Fruit fly (Drosophila melanogaster) whole organism, embryonic: ENCODE data around the gene CG11608.

Experiments used
- Ada2b ChIP-seq: fragments of 200-800 bp; sonication (Bioruptor generic); IDR thresholded peaks from 2 replicates; pipeline ENCODE4 v1.3.6; 2022; ENCODE audit warnings: missing biosample characterization, missing genetic modification characterization
- Antp ChIP-seq: fragments of 200-800 bp; sonication (Bioruptor generic); optimal IDR thresholded peaks from 3 replicates; lab custom pipeline; 2016; ENCODE audit warnings: missing biosample characterization, missing genetic modification characterization
- Atf-2 ChIP-seq: fragments of 200-800 bp; sonication (Bioruptor generic); optimal IDR thresholded peaks from 2 replicates; lab custom pipeline; 2016; ENCODE audit warnings: missing biosample characterization, missing genetic modification characterization
- Atf3 ChIP-seq: fragments of 200-800 bp; sonication (Bioruptor generic); optimal IDR thresholded peaks from 3 replicates; lab custom pipeline; 2016; ENCODE audit warnings: missing biosample characterization, missing genetic modification characterization
- B-H2 ChIP-seq: fragments of 200-800 bp; sonication (Bioruptor generic); optimal IDR thresholded peaks from 2 replicates; lab custom pipeline; 2018; ENCODE audit warnings: missing biosample characterization, mild to moderate bottlenecking, missing genetic modification characterization
- CG11085 ChIP-seq: fragments of 200-800 bp; sonication (Bioruptor generic); IDR thresholded peaks from 2 replicates; pipeline ENCODE4 v1.3.6; 2022; ENCODE audit warnings: missing biosample characterization, missing genetic modification characterization
- CG11398 ChIP-seq: fragments of 200-800 bp; sonication (Bioruptor generic); optimal IDR thresholded peaks from 2 replicates; lab custom pipeline; 2016; ENCODE audit warnings: missing biosample characterization, missing genetic modification characterization
- CG12104 ChIP-seq: fragments of 200-800 bp; sonication (Bioruptor generic); optimal IDR thresholded peaks from 3 replicates; lab custom pipeline; 2016; ENCODE audit warnings: missing biosample characterization, missing genetic modification characterization
- CG12299 ChIP-seq: fragments of 200-800 bp; sonication (Bioruptor generic); optimal IDR thresholded peaks from 2 replicates; lab custom pipeline; 2018; ENCODE audit warnings: missing biosample characterization, mild to moderate bottlenecking, missing genetic modification characterization
- CG14050 ChIP-seq: fragments of 200-800 bp; sonication (Bioruptor generic); IDR thresholded peaks from 3 replicates; pipeline ENCODE4 v1.3.6; 2022; ENCODE audit warnings: missing biosample characterization, missing genetic modification characterization
- CG1603 ChIP-seq: fragments of 200-800 bp; sonication (Bioruptor generic); optimal IDR thresholded peaks from 2 replicates; lab custom pipeline; 2019; ENCODE audit warnings: missing biosample characterization, mild to moderate bottlenecking, missing genetic modification characterization, moderate library complexity
- CG17568 ChIP-seq: fragments of 200-800 bp; sonication (Bioruptor generic); optimal IDR thresholded peaks from 2 replicates; lab custom pipeline; 2018; ENCODE audit warnings: missing biosample characterization, mild to moderate bottlenecking, missing genetic modification characterization, moderate library complexity
- CG17802 ChIP-seq: fragments of 200-800 bp; sonication (Bioruptor generic); optimal IDR thresholded peaks from 2 replicates; lab custom pipeline; 2018; ENCODE audit warnings: missing biosample characterization, mild to moderate bottlenecking, missing genetic modification characterization, moderate library complexity
- CG2712 ChIP-seq: fragments of 200-800 bp; optimal IDR thresholded peaks from 3 replicates; lab custom pipeline; 2019; ENCODE audit warnings: missing biosample characterization, mild to moderate bottlenecking, missing genetic modification characterization, moderate library complexity
- CG4282 ChIP-seq: fragments of 200-800 bp; sonication (Bioruptor generic); optimal IDR thresholded peaks from 2 replicates; lab custom pipeline; 2016; ENCODE audit warnings: missing biosample characterization, missing genetic modification characterization
- CG4328 ChIP-seq: fragments of 200-800 bp; sonication (Bioruptor generic); optimal IDR thresholded peaks from 3 replicates; lab custom pipeline; 2017; ENCODE audit warnings: missing biosample characterization, missing genetic modification reagents, missing genetic modification characterization
- CG4854 ChIP-seq: fragments of 200-800 bp; sonication (Bioruptor generic); optimal IDR thresholded peaks from 2 replicates; lab custom pipeline; 2016; ENCODE audit warnings: missing biosample characterization, missing genetic modification characterization, inconsistent platforms
- CG5180 ChIP-seq: fragments of 200-800 bp; sonication (Bioruptor generic); optimal IDR thresholded peaks from 3 replicates; lab custom pipeline; 2017; ENCODE audit warnings: missing biosample characterization, missing genetic modification characterization, mild to moderate bottlenecking, moderate library complexity, missing genetic modification reagents
- CG7357 ChIP-seq: fragments of 200-800 bp; sonication (Bioruptor generic); IDR thresholded peaks from 3 replicates; pipeline ENCODE4 v1.3.6; 2022; ENCODE audit warnings: missing biosample characterization, missing genetic modification characterization
- CG8290 ChIP-seq, 3 experiments: fragments of 200-800 bp; sonication (Bioruptor generic); optimal IDR thresholded peaks; 2 replicates each; lab custom pipeline; 2016 to 2019; ENCODE audit warnings: missing biosample characterization in 3 of 3, missing genetic modification characterization in 3 of 3, mild to moderate bottlenecking in 2 of 3, moderate library complexity in 1 of 3
- CTCF ChIP-seq: fragments of 200-800 bp; sonication (Bioruptor generic); optimal IDR thresholded peaks from 2 replicates; lab custom pipeline; 2017; ENCODE audit warnings: missing biosample characterization, mild to moderate bottlenecking, missing genetic modification characterization, moderate library complexity
- Dref ChIP-seq: fragments of 200-800 bp; sonication (Bioruptor generic); IDR thresholded peaks from 2 replicates; pipeline ENCODE4 v1.3.6; 2022; ENCODE audit warnings: missing biosample characterization, missing genetic modification characterization
- E2f2 ChIP-seq: fragments of 200-800 bp; sonication (Bioruptor generic); IDR thresholded peaks from 2 replicates; pipeline ENCODE4 v1.3.6; 2022; ENCODE audit warnings: missing biosample characterization, missing genetic modification characterization
- GATAe ChIP-seq: fragments of 200-800 bp; sonication (Bioruptor generic); conservative IDR thresholded peaks from 2 replicates; pipeline ENCODE4 v1.3.6; 2022; ENCODE audit warnings: missing biosample characterization, missing genetic modification characterization
- HLH3B ChIP-seq: fragments of 200-800 bp; sonication (Bioruptor generic); IDR thresholded peaks from 2 replicates; pipeline ENCODE4 v1.3.6; 2022; ENCODE audit warnings: missing biosample characterization, missing genetic modification characterization
- HmgD ChIP-seq: fragments of 200-800 bp; sonication (Bioruptor generic); optimal IDR thresholded peaks from 3 replicates; lab custom pipeline; 2016; ENCODE audit warnings: missing biosample characterization, missing genetic modification characterization
- Hmr ChIP-seq: fragments of 200-800 bp; sonication (Bioruptor generic); optimal IDR thresholded peaks from 3 replicates; lab custom pipeline; 2017; ENCODE audit warnings: mild to moderate bottlenecking, missing biosample characterization, missing genetic modification reagents, missing genetic modification characterization
- Lim3 ChIP-seq: fragments of 200-800 bp; sonication (Bioruptor generic); IDR thresholded peaks from 2 replicates; pipeline ENCODE4 v1.3.6; 2022; ENCODE audit warnings: missing biosample characterization, missing genetic modification characterization
- MTF-1 ChIP-seq: fragments of 200-800 bp; sonication (Bioruptor generic); optimal IDR thresholded peaks from 2 replicates; lab custom pipeline; 2018; ENCODE audit warnings: missing biosample characterization, mild to moderate bottlenecking, missing genetic modification characterization, borderline replicate concordance
- Mes4 ChIP-seq: fragments of 200-800 bp; sonication (Bioruptor generic); optimal IDR thresholded peaks from 2 replicates; lab custom pipeline; 2016; ENCODE audit warnings: missing biosample characterization, missing genetic modification characterization
- NFAT ChIP-seq: fragments of 200-800 bp; sonication (Bioruptor generic); IDR thresholded peaks from 2 replicates; pipeline ENCODE4 v1.3.6; 2022; ENCODE audit warnings: missing biosample characterization, missing genetic modification characterization
- Nf-YC ChIP-seq: fragments of 200-800 bp; optimal IDR thresholded peaks from 3 replicates; lab custom pipeline; 2019; ENCODE audit warnings: missing biosample characterization, mild to moderate bottlenecking, missing genetic modification characterization, moderate library complexity
- Optix ChIP-seq: fragments of 200-800 bp; sonication (Bioruptor generic); IDR thresholded peaks from 3 replicates; pipeline ENCODE4 v1.3.6; 2022; ENCODE audit warnings: missing biosample characterization, missing genetic modification characterization
- Pdp1 ChIP-seq, 2 experiments: fragments of 200-800 bp; sonication (Bioruptor generic); optimal IDR thresholded peaks; 3 replicates each; lab custom pipeline; 2016; ENCODE audit warnings: missing biosample characterization in 2 of 2, missing genetic modification characterization in 2 of 2, mild to moderate bottlenecking in 1 of 2, moderate library complexity in 1 of 2
- Poxn ChIP-seq: fragments of 200-800 bp; sonication (Bioruptor generic); IDR thresholded peaks from 2 replicates; pipeline ENCODE4 v1.3.6; 2022; ENCODE audit warnings: missing biosample characterization, missing genetic modification characterization
- al ChIP-seq: fragments of 200-800 bp; sonication (Bioruptor generic); IDR thresholded peaks from 2 replicates; pipeline ENCODE4 v1.3.6; 2022; ENCODE audit warnings: missing biosample characterization, missing genetic modification characterization
- amos ChIP-seq: fragments of 200-800 bp; sonication (Bioruptor generic); IDR thresholded peaks from 2 replicates; pipeline ENCODE4 v1.3.6; 2022; ENCODE audit warnings: missing biosample characterization, missing genetic modification characterization; ENCODE audit not compliant: partially characterized antibody
- gfzf ChIP-seq: fragments of 200-800 bp; sonication (Bioruptor generic); optimal IDR thresholded peaks from 2 replicates; lab custom pipeline; 2016; ENCODE audit warnings: missing biosample characterization, mild to moderate bottlenecking, missing genetic modification characterization, moderate library complexity
- hbn ChIP-seq: fragments of 200-800 bp; sonication (Bioruptor generic); IDR thresholded peaks from 2 replicates; pipeline ENCODE4 v1.3.6; 2022; ENCODE audit warnings: missing biosample characterization, missing genetic modification characterization; ENCODE audit not compliant: partially characterized antibody
- insv ChIP-seq, 2 experiments: fragments of 200-800 bp; sonication (Bioruptor generic); optimal IDR thresholded peaks; 3 replicates each; lab custom pipeline; 2016 to 2018; ENCODE audit warnings: missing biosample characterization in 2 of 2, missing genetic modification characterization in 2 of 2
- inv ChIP-seq: fragments of 200-800 bp; sonication (Bioruptor generic); IDR thresholded peaks from 2 replicates; pipeline ENCODE4 v1.3.6; 2022; ENCODE audit warnings: missing biosample characterization, missing genetic modification characterization; ENCODE audit not compliant: partially characterized antibody
- lilli ChIP-seq: fragments of 200-800 bp; sonication (Bioruptor generic); optimal IDR thresholded peaks from 3 replicates; lab custom pipeline; 2016; ENCODE audit warnings: missing biosample characterization, missing genetic modification characterization
- p53 ChIP-seq: fragments of 200-800 bp; sonication (Bioruptor generic); optimal IDR thresholded peaks from 2 replicates; lab custom pipeline; 2016; ENCODE audit warnings: missing biosample characterization, missing genetic modification characterization
- prd ChIP-seq, 3 experiments: fragments of >200 bp in 2 of 3; fragments of 200-800 bp in 1 of 3; sonication (Bioruptor generic) in 1 of 3; optimal IDR thresholded peaks in 2 of 3; IDR thresholded peaks in 1 of 3; 2 replicates in 2 of 3; 3 replicates in 1 of 3; pipeline versions ENCODE4 v1.3.6 to Lab custom; 2017 to 2022; ENCODE audit warnings: missing biosample characterization in 1 of 3, missing genetic modification characterization in 1 of 3
- pzg ChIP-seq: fragments of 200-800 bp; sonication (Bioruptor generic); optimal IDR thresholded peaks from 3 replicates; lab custom pipeline; 2018; ENCODE audit warnings: missing biosample characterization, mild to moderate bottlenecking, missing genetic modification characterization, moderate library complexity
- schlank ChIP-seq: fragments of 200-800 bp; sonication (Bioruptor generic); optimal IDR thresholded peaks from 2 replicates; lab custom pipeline; 2018; ENCODE audit warnings: missing biosample characterization, mild to moderate bottlenecking, missing genetic modification characterization
- slp2 ChIP-seq: fragments of 200-800 bp; sonication (Bioruptor generic); optimal IDR thresholded peaks from 2 replicates; lab custom pipeline; 2016; ENCODE audit warnings: missing biosample characterization, missing genetic modification characterization
- sqz ChIP-seq: fragments of 200-800 bp; sonication (Bioruptor generic); optimal IDR thresholded peaks from 3 replicates; lab custom pipeline; 2018; ENCODE audit warnings: missing biosample characterization, mild to moderate bottlenecking, missing genetic modification characterization
- tap ChIP-seq: fragments of 200-800 bp; optimal IDR thresholded peaks from 3 replicates; lab custom pipeline; 2019; ENCODE audit warnings: missing biosample characterization, mild to moderate bottlenecking, missing genetic modification characterization, moderate library complexity
- tgo ChIP-seq: fragments of 200-800 bp; sonication (Bioruptor generic); IDR thresholded peaks from 3 replicates; pipeline ENCODE4 v1.3.6; 2022; ENCODE audit warnings: missing biosample characterization, missing genetic modification characterization
- unpg ChIP-seq: fragments of 200-800 bp; sonication (Bioruptor generic); optimal IDR thresholded peaks from 3 replicates; lab custom pipeline; 2018; ENCODE audit warnings: missing biosample characterization, mild to moderate bottlenecking, missing genetic modification characterization, moderate library complexity

CG11608 gene

DNA sequence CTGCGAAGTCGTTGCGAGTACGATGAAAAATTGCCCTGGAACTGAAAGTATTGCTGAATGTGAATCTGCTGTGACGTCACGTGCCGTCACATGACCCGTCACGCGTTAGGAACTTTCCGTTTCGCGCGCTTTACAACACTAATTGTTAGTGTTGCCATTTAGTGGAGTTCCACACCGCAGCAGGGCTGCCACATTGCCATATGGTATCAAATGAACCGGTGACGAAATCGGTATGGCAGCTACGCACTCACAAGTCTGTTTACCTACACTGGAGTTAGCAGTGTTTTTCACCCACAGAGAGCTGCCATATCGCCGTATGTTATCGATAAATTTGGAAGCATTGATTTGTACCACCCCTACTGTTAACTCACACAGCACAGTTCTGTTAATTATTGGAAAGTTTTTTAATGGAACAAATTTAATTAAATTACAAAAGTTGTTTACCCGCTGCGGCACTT, 10.6 kb upstream of the CG11608 start, which contains the start of the genes Vha55 and Snx3 (continued):
- TF ChIP-seq HmgD (GFP tag; lab: Kevin White, UChicago): peak; percentile 96
- peak; percentile 27 for TF ChIP-seq slp2 (GFP tag; lab: Kevin White, UChicago)
- TF ChIP-seq E2f2 (GFP tag; lab: Robert Waterston, UW): no peak
- peak; percentile 65 for TF ChIP-seq CTCF (GFP tag; lab: Kevin White, UChicago)
- no peak for TF ChIP-seq hbn (GFP tag; lab: Robert Waterston, UW)
- peak; percentile 87 for TF ChIP-seq p53 (GFP tag; lab: Kevin White, UChicago)
- peak; percentile 54 for TF ChIP-seq CG12299 (tag; lab: Kevin White, UChicago)
- TF ChIP-seq NFAT (GFP tag; lab: Robert Waterston, UW): no peak
- TF ChIP-seq CG4854 (GFP tag; lab: Kevin White, UChicago): peak; percentile 38
- TF ChIP-seq CG4328 (GFP tag; lab: Kevin White, UChicago): no peak
- TF ChIP-seq Antp (GFP tag; lab: Kevin White, UChicago): peak; percentile 89
- TF ChIP-seq CG8290 (GFP tag; optimal IDR thresholded peaks at IDR 0.05; lab: Kevin White, UChicago): peak; percentile 100
- peak; percentile 83 to 99 for TF ChIP-seq CG8290 (tag; optimal IDR thresholded peaks at IDR 0.05; lab: Kevin White, UChicago)
- no peak for TF ChIP-seq CG14050 (GFP tag; lab: Robert Waterston, UW)
- TF ChIP-seq Nf-YC (tag; lab: Kevin White, UChicago): peak; percentile 62
- TF ChIP-seq Atf-2 (GFP tag; lab: Kevin White, UChicago): peak; percentile 55
- TF ChIP-seq tap (tag; lab: Kevin White, UChicago): no peak
- TF ChIP-seq insv (GFP tag; optimal IDR thresholded peaks at IDR 0.05; lab: Kevin White, UChicago): peak in 1 of 2 experiments; percentile 68
- peak; percentile 98 for TF ChIP-seq gfzf (GFP tag; lab: Kevin White, UChicago)
- no peak for TF ChIP-seq Lim3 (GFP tag; lab: Robert Waterston, UW)
- TF ChIP-seq schlank (tag; lab: Kevin White, UChicago): no peak
- TF ChIP-seq inv (GFP tag; lab: Robert Waterston, UW): no peak
- TF ChIP-seq amos (GFP tag; lab: Robert Waterston, UW): no peak
- no peak for TF ChIP-seq Ada2b (GFP tag; lab: Robert Waterston, UW)
- TF ChIP-seq sqz (GFP tag; lab: Kevin White, UChicago): no peak
- TF ChIP-seq Poxn: no peak
- TF ChIP-seq Mes4: peak; percentile 32
- peak; percentile 86 to 94 for TF ChIP-seq Pdp1 (GFP tag; optimal IDR thresholded peaks at IDR 0.05; lab: Kevin White, UChicago)
- TF ChIP-seq tgo: no peak
- TF ChIP-seq CG5180 (GFP tag; lab: Kevin White, UChicago): no peak
- no peak for TF ChIP-seq HLH3B (GFP tag; lab: Robert Waterston, UW)
- TF ChIP-seq CG11398 (GFP tag; lab: Kevin White, UChicago): peak; percentile 58
- no peak for TF ChIP-seq Optix
- TF ChIP-seq CG1603: peak; percentile 96
- TF ChIP-seq pzg (GFP tag; lab: Kevin White, UChicago): peak; percentile 100
- no peak for TF ChIP-seq CG7357 (GFP tag; lab: Robert Waterston, UW)
- no peak for TF ChIP-seq CG17568 (GFP tag; lab: Kevin White, UChicago)
- peak; percentile 88 for TF ChIP-seq B-H2 (GFP tag; lab: Kevin White, UChicago)
- TF ChIP-seq CG4282: peak; percentile 90
- peak; percentile 46 for TF ChIP-seq unpg (GFP tag; lab: Kevin White, UChicago)
- no peak for TF ChIP-seq Dref (GFP tag; lab: Robert Waterston, UW)
- TF ChIP-seq lilli (GFP tag; lab: Kevin White, UChicago): peak; percentile 83
- peak; percentile 48 for TF ChIP-seq MTF-1 (GFP tag; lab: Kevin White, UChicago)
- TF ChIP-seq CG11085: no peak
- TF ChIP-seq Hmr (GFP tag; lab: Kevin White, UChicago): peak; percentile 94
- no peak for TF ChIP-seq prd (optimal IDR thresholded peaks at IDR 0.05; lab: Kevin White, UChicago)
- no peak for TF ChIP-seq prd (GFP tag; IDR thresholded peaks at IDR 0.05; lab: Robert Waterston, UW)
- TF ChIP-seq GATAe (GFP tag; lab: Robert Waterston, UW): no peak
- TF ChIP-seq CG12104 (GFP tag; lab: Kevin White, UChicago): no peak
- peak; percentile 95 for TF ChIP-seq Atf3 (GFP tag; lab: Kevin White, UChicago)
- TF ChIP-seq CG17802 (tag; lab: Kevin White, UChicago): no peak
- TF ChIP-seq CG2712 (tag; lab: Kevin White, UChicago): peak; percentile 54
- no peak for TF ChIP-seq al (GFP tag; lab: Robert Waterston, UW)
